Worm (Caenorhabditis elegans) whole organism, mixed stage, embryonic: ENCODE measurements around the gene nhr-183.

Source experiments
- M03D4.4 ChIP-seq: sonication (generic microtip); optimal IDR thresholded peaks from 2 replicates; lab custom pipeline; 2017; ENCODE audit warnings: mild to moderate bottlenecking, missing genetic modification characterization, missing compliant biosample characterization
- mls-2 ChIP-seq: sonication (generic microtip); optimal IDR thresholded peaks from 2 replicates; lab custom pipeline; 2016; ENCODE audit warnings: mild to moderate bottlenecking, missing genetic modification characterization, moderate library complexity, missing compliant biosample characterization
- unc-62 ChIP-seq: fragments of 150-350 bp; optimal IDR thresholded peaks from 2 replicates; lab custom pipeline; 2014; ENCODE audit warnings: missing biosample characterization, missing genetic modification reagents, missing genetic modification characterization
- ztf-11 ChIP-seq: fragments of 150-350 bp; optimal IDR thresholded peaks from 2 replicates; lab custom pipeline; 2014; ENCODE audit warnings: missing biosample characterization, missing genetic modification characterization

DNA sequence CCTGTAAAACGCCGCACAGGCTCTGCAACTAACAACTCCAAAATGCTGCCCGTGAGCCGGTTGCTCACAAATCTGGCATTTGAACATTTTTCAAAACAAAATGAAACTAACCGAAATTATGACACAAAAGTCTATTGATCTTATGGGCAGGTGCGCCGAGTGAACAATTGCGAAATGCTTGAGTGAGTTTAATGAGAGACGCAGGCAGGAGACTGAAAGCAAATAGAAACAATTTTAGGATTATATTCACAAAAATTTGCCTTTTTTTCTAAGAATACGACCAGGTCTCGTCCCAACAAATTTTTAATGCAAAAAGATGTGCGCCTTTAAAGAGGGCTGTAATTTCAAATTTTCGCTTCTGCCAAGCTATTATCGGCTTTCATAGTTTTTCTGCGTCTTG lies at the start of gene nhr-183:
- TF ChIP-seq ztf-11 (tag; lab: Kevin White, UChicago) (no peak), unc-62 (no peak), M03D4.4 (tag; lab: Kevin White, UChicago) (no peak), mls-2 (tag; lab: Kevin White, UChicago) (no peak)
